Worm (Caenorhabditis elegans) whole organism, L1 larva: ENCODE data around the gene aqp-12.

ENCODE experiments used
- C04F5.9 ChIP-seq: sonication (generic microtip); optimal IDR thresholded peaks from 2 replicates; lab custom pipeline; 2016; ENCODE audit warnings: missing genetic modification characterization, missing compliant biosample characterization
- ceh-82 ChIP-seq, 3 experiments: fragments of 150-350 bp in 1 of 3; sonication (generic microtip) in 2 of 3; optimal IDR thresholded peaks; 2 replicates each; lab custom pipeline; 2014 to 2017; ENCODE audit warnings: missing biosample characterization in 3 of 3, missing genetic modification characterization in 3 of 3
- fkh-10 ChIP-seq: sonication (generic microtip); optimal IDR thresholded peaks from 2 replicates; lab custom pipeline; 2017; ENCODE audit warnings: missing biosample characterization, missing genetic modification reagents, missing genetic modification characterization
- grh-1 ChIP-seq: fragments of 200-800 bp; sonication (Bioruptor generic); IDR thresholded peaks from 2 replicates; pipeline ENCODE4 v1.3.6; 2022; ENCODE audit warnings: missing genetic modification reagents, missing genetic modification characterization, missing compliant biosample characterization
- lin-13 ChIP-seq: fragments of 150-350 bp; optimal IDR thresholded peaks from 2 replicates; lab custom pipeline; 2014; ENCODE audit warnings: missing biosample characterization, missing genetic modification reagents, missing genetic modification characterization
- mep-1 ChIP-seq: fragments of 150-350 bp; optimal IDR thresholded peaks from 2 replicates; lab custom pipeline; 2014; ENCODE audit warnings: missing biosample characterization, missing genetic modification characterization
- nhr-11 ChIP-seq: fragments of 150-350 bp; optimal IDR thresholded peaks from 2 replicates; lab custom pipeline; 2014; ENCODE audit warnings: missing biosample characterization, missing genetic modification characterization
- nhr-12 ChIP-seq: sonication (generic microtip); optimal IDR thresholded peaks from 2 replicates; lab custom pipeline; 2017; ENCODE audit warnings: missing biosample characterization, missing genetic modification characterization
- nhr-77 ChIP-seq: fragments of 150-350 bp; optimal IDR thresholded peaks from 2 replicates; lab custom pipeline; 2014; ENCODE audit warnings: missing biosample characterization, missing genetic modification characterization
- pqm-1 ChIP-seq: sonication (generic microtip); optimal IDR thresholded peaks from 3 replicates; lab custom pipeline; 2017; ENCODE audit warnings: missing biosample characterization, missing genetic modification characterization
- snpc-4 ChIP-seq: fragments of 150-350 bp; optimal IDR thresholded peaks from 2 replicates; lab custom pipeline; 2014; ENCODE audit warnings: missing biosample characterization, missing genetic modification characterization
- swsn-7 ChIP-seq: sonication (generic microtip); optimal IDR thresholded peaks from 2 replicates; lab custom pipeline; 2016; ENCODE audit warnings: missing genetic modification characterization, missing compliant biosample characterization
- zag-1 ChIP-seq: fragments of 150-350 bp; optimal IDR thresholded peaks from 2 replicates; lab custom pipeline; 2014; ENCODE audit warnings: missing biosample characterization, missing genetic modification characterization
- ztf-11 ChIP-seq, 2 experiments: sonication (generic microtip); optimal IDR thresholded peaks; 2 replicates each; lab custom pipeline; 2016 to 2017; ENCODE audit warnings: missing genetic modification characterization in 2 of 2, missing biosample characterization in 1 of 2, missing compliant biosample characterization in 1 of 2

DNA sequence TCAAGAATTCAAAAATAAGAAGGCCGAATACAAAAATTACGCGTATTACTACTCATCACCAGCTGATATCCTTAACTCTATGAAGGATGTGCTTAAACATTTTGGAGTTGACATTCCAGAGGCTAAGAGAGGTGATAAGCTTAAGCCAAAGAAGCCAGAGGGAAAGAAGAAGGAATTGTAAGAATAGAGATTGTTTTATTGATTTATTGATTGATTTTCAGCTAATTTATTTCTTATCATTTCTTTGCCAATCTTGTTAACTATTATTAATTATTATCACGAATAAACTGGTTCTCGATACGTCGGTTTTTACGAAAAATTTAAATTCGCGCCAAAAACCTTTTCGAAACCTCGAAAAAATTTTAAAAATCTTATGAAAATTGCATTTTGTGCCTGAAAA is 38.8 kb downstream of the aqp-12 start:
- TF ChIP-seq zag-1 (tag; lab: Kevin White, UChicago) (no peak), nhr-11 (tag; lab: Kevin White, UChicago) (no peak), C04F5.9 (tag; lab: Kevin White, UChicago) (no peak), lin-13 (GFP tag; lab: Kevin White, UChicago) (no peak), grh-1 (no peak), nhr-12 (tag; lab: Kevin White, UChicago) (no peak), swsn-7 (tag; lab: Kevin White, UChicago) (no peak), ztf-11 (tag; optimal IDR thresholded peaks at IDR 0.05; lab: Kevin White, UChicago) (no peak), ceh-82 (tag; optimal IDR thresholded peaks at IDR 0.05; lab: Kevin White, UChicago) (no peak), fkh-10 (GFP tag; lab: Kevin White, UChicago) (no peak), nhr-77 (tag; lab: Kevin White, UChicago) (no peak), pqm-1 (tag; lab: Kevin White, UChicago) (no peak), mep-1 (tag; lab: Kevin White, UChicago) (no peak), snpc-4 (tag; lab: Kevin White, UChicago) (no peak)
